Fruit fly (Drosophila melanogaster): ENCODE data around the gene CG10958.

CG10958 gene

dm6 chrX:8116813-8117212 lies 15.3 kb upstream of the CG10958 start, which contains the start of gene CG1575 (continued):
- TF ChIP-seq CG3995 (GFP tag; optimal IDR thresholded peaks at IDR 0.05): peak; percentile 86
- TF ChIP-seq CG6683 (GFP tag; optimal IDR thresholded peaks at IDR 0.05): no peak
- TF ChIP-seq CG7745 (tag; optimal IDR thresholded peaks at IDR 0.05): no peak
- no peak for TF ChIP-seq CG30431 (GFP tag; optimal IDR thresholded peaks at IDR 0.05)
- no peak for TF ChIP-seq CG7357 (GFP tag; IDR thresholded peaks at IDR 0.05)
- no peak for TF ChIP-seq CG2202 (tag; optimal IDR thresholded peaks at IDR 0.05)
- no peak for TF ChIP-seq tgo (GFP tag; IDR thresholded peaks at IDR 0.05)
- TF ChIP-seq CG2712 (tag; optimal IDR thresholded peaks at IDR 0.05): no peak
- TF ChIP-seq croc (GFP tag; conservative IDR thresholded peaks at IDR 0.05): no peak
- TF ChIP-seq CG6813 (GFP tag; optimal IDR thresholded peaks at IDR 0.05): no peak
- no peak for TF ChIP-seq CG5180 (GFP tag; optimal IDR thresholded peaks at IDR 0.05)
- no peak for TF ChIP-seq Rx (GFP tag; IDR thresholded peaks at IDR 0.05)
- no peak for TF ChIP-seq pho (GFP tag; optimal IDR thresholded peaks at IDR 0.05)
- TF ChIP-seq GATAe (GFP tag; conservative IDR thresholded peaks at IDR 0.05): no peak
- no peak; the same call in 2 of the 3 replicates for TF ChIP-seq zen2 (GFP tag; IDR thresholded peaks at IDR 0.05; ENCODE audit: partially characterized antibody)
- TF ChIP-seq eve (GFP tag; optimal IDR thresholded peaks at IDR 0.05): no peak
- no peak for TF ChIP-seq CG18262 (tag; optimal IDR thresholded peaks at IDR 0.05)
- TF ChIP-seq ro (GFP tag; IDR thresholded peaks at IDR 0.05): no peak
- no peak for TF ChIP-seq CG17568 (GFP tag; optimal IDR thresholded peaks at IDR 0.05)
- no peak for TF ChIP-seq CG13894 (tag; optimal IDR thresholded peaks at IDR 0.05)

dm6 chrX:8120939-8121338 lies 11.1 kb upstream of the CG10958 start, which contains the start of gene CG2260:
Gene CG2260, minus strand, starts transcription at chrX:8121147.
- TF ChIP-seq CG17385 (GFP tag; optimal IDR thresholded peaks at IDR 0.05) (peak; percentile 95), MESR4 (GFP tag; optimal IDR thresholded peaks at IDR 0.05) (peak; percentile 47), CG9817 (tag; optimal IDR thresholded peaks at IDR 0.05) (no peak), trem (tag; optimal IDR thresholded peaks at IDR 0.05) (peak; percentile 12), CG2116 (GFP tag; optimal IDR thresholded peaks at IDR 0.05) (peak; percentile 68), Opbp (GFP tag; IDR thresholded peaks at IDR 0.05; ENCODE audit: partially characterized antibody) (peak; percentile 11; the same call in 1 of the 3 replicates), Nf-YA (GFP tag; IDR thresholded peaks at IDR 0.05) (no peak), CG34224 (GFP tag; IDR thresholded peaks at IDR 0.05; ENCODE audit: partially characterized antibody) (no peak), Dref (GFP tag; IDR thresholded peaks at IDR 0.05) (no peak), pzg (GFP tag; optimal IDR thresholded peaks at IDR 0.05) (peak; percentile 70), CG33557 (GFP tag; optimal IDR thresholded peaks at IDR 0.05) (no peak), CG10209 (GFP tag; optimal IDR thresholded peaks at IDR 0.05) (no peak), CG15514 (GFP tag; optimal IDR thresholded peaks at IDR 0.05) (peak; percentile 75), CG1603 (tag; optimal IDR thresholded peaks at IDR 0.05) (peak; percentile 31), CG10267 (tag; optimal IDR thresholded peaks at IDR 0.05) (peak; percentile 13), BEAF-32 (GFP tag; optimal IDR thresholded peaks at IDR 0.05) (peak; percentile 43), NC2β (GFP tag; optimal IDR thresholded peaks at IDR 0.05) (no peak), gfzf (GFP tag; optimal IDR thresholded peaks at IDR 0.05) (peak; percentile 78), Dp (GFP tag; optimal IDR thresholded peaks at IDR 0.05) (peak; percentile 92), stwl (tag; optimal IDR thresholded peaks at IDR 0.05) (peak; percentile 52), D (optimal IDR thresholded peaks at IDR 0.05) (no peak), D (GFP tag; optimal IDR thresholded peaks at IDR 0.05) (no peak), CG4404 (GFP tag; IDR thresholded peaks at IDR 0.05) (no peak), ind (GFP tag; optimal IDR thresholded peaks at IDR 0.05) (no peak), Myb (GFP tag; optimal IDR thresholded peaks at IDR 0.05) (peak; percentile 19), CG15696 (tag; optimal IDR thresholded peaks at IDR 0.05) (no peak), dm (GFP tag; optimal IDR thresholded peaks at IDR 0.05) (peak; percentile 82), hbn (GFP tag; IDR thresholded peaks at IDR 0.05; ENCODE audit: partially characterized antibody) (peak; percentile 20; the same call in 1 of the 2 replicates), CG11696 (GFP tag; IDR thresholded peaks at IDR 0.05) (no peak), MBD-R2 (GFP tag; IDR thresholded peaks at IDR 0.05) (peak; percentile 77), Max (GFP tag; optimal IDR thresholded peaks at IDR 0.05) (peak; percentile 57)

Measured in whole organism, embryonic.